Fruit fly (Drosophila melanogaster) whole organism, wandering third instar larva: ENCODE data around the gene Npc2c.

Source experiments
- Abd-B ChIP-seq: fragments of >200 bp; optimal IDR thresholded peaks from 2 replicates; lab custom pipeline; 2017; ENCODE audit warnings: missing biosample characterization, missing genetic modification characterization
- CG32264 ChIP-seq: fragments of 200-800 bp; sonication (Bioruptor generic); optimal IDR thresholded peaks from 2 replicates; lab custom pipeline; 2016; ENCODE audit warnings: missing biosample characterization, missing genetic modification characterization
- CG9705 ChIP-seq: fragments of 200-800 bp; sonication (Bioruptor generic); optimal IDR thresholded peaks from 2 replicates; lab custom pipeline; 2018; ENCODE audit warnings: missing biosample characterization, mild to moderate bottlenecking, missing genetic modification characterization
- CrebA ChIP-seq: fragments of 200-800 bp; sonication (Bioruptor generic); optimal IDR thresholded peaks from 2 replicates; lab custom pipeline; 2016; ENCODE audit warnings: missing biosample characterization, mild to moderate bottlenecking, missing genetic modification characterization, borderline replicate concordance
- Dfd ChIP-seq: fragments of >200 bp; optimal IDR thresholded peaks from 2 replicates; lab custom pipeline; 2017; ENCODE audit warnings: missing biosample characterization, missing genetic modification characterization
- Dif ChIP-seq: fragments of 200-275, 200-300 bp; sonication (Bioruptor generic); optimal IDR thresholded peaks from 2 replicates; lab custom pipeline; 2018; ENCODE audit warnings: missing biosample characterization, missing genetic modification characterization; ENCODE audit not compliant: partially characterized antibody
- GATAd ChIP-seq: sonication (Bioruptor generic); optimal IDR thresholded peaks from 2 replicates; lab custom pipeline; 2016; ENCODE audit warnings: missing biosample characterization, missing genetic modification characterization
- HLH106 ChIP-seq: fragments of 200-800 bp; optimal IDR thresholded peaks from 3 replicates; lab custom pipeline; 2019; ENCODE audit warnings: missing biosample characterization, mild to moderate bottlenecking, missing genetic modification characterization, moderate library complexity
- Hnf4 ChIP-seq: fragments of 200-800 bp; sonication (Bioruptor generic); optimal IDR thresholded peaks from 2 replicates; lab custom pipeline; 2016; ENCODE audit warnings: missing biosample characterization, mild to moderate bottlenecking, missing genetic modification characterization
- Hr78 ChIP-seq: fragments of >200 bp; optimal IDR thresholded peaks from 2 replicates; lab custom pipeline; 2017; ENCODE audit warnings: missing biosample characterization, missing genetic modification characterization
- Hr83 ChIP-seq: fragments of 200-300 bp; sonication (Bioruptor generic); optimal IDR thresholded peaks from 2 replicates; lab custom pipeline; 2016; ENCODE audit warnings: missing biosample characterization, mild to moderate bottlenecking, missing genetic modification characterization, moderate library complexity; ENCODE audit not compliant: poor library complexity, severe bottlenecking
- Jra ChIP-seq: sonication (Bioruptor generic); optimal IDR thresholded peaks from 2 replicates; lab custom pipeline; 2016; ENCODE audit warnings: missing biosample characterization, missing genetic modification characterization
- Mio ChIP-seq: sonication (Bioruptor generic); optimal IDR thresholded peaks from 2 replicates; lab custom pipeline; 2016; ENCODE audit warnings: missing biosample characterization, missing genetic modification characterization
- Myc ChIP-seq: fragments of >200 bp; optimal IDR thresholded peaks from 2 replicates; lab custom pipeline; 2017
- N ChIP-seq: fragments of >200 bp; optimal IDR thresholded peaks from 2 replicates; lab custom pipeline; 2018; ENCODE audit warnings: missing biosample characterization, missing external identifiers, missing genetic modification characterization
- OdsH ChIP-seq: fragments of 200-800 bp; sonication (Bioruptor generic); optimal IDR thresholded peaks from 2 replicates; lab custom pipeline; 2016; ENCODE audit warnings: missing biosample characterization, mild to moderate bottlenecking, missing genetic modification characterization
- Rel ChIP-seq, 2 experiments: fragments of 200-800 bp; sonication (Bioruptor generic) in 1 of 2; optimal IDR thresholded peaks; 2 replicates in 1 of 2; 3 replicates in 1 of 2; lab custom pipeline; 2016 to 2019; ENCODE audit warnings: mild to moderate bottlenecking in 2 of 2, missing biosample characterization in 2 of 2, missing genetic modification characterization in 2 of 2, moderate library complexity in 1 of 2
- Sp1 ChIP-seq: fragments of 200-800 bp; sonication (Bioruptor generic); optimal IDR thresholded peaks from 3 replicates; lab custom pipeline; 2019; ENCODE audit warnings: missing biosample characterization, mild to moderate bottlenecking, missing genetic modification characterization, moderate library complexity
- Vsx2 ChIP-seq: fragments of 200-300, 225-300 bp; sonication (Bioruptor generic); optimal IDR thresholded peaks from 2 replicates; lab custom pipeline; 2018; ENCODE audit warnings: missing biosample characterization, missing genetic modification characterization; ENCODE audit not compliant: partially characterized antibody
- br ChIP-seq: fragments of 200-800 bp; sonication (Bioruptor generic); optimal IDR thresholded peaks from 2 replicates; lab custom pipeline; 2016; ENCODE audit warnings: missing biosample characterization, missing genetic modification characterization
- brk ChIP-seq: fragments of 200-800 bp; sonication (Bioruptor generic); optimal IDR thresholded peaks from 2 replicates; lab custom pipeline; 2016; ENCODE audit warnings: missing biosample characterization, mild to moderate bottlenecking, missing genetic modification characterization
- dl ChIP-seq, 2 experiments: fragments of 175-275, 200-275 bp in 1 of 2; fragments of 200-275 bp in 1 of 2; sonication (Bioruptor generic); optimal IDR thresholded peaks; lab custom pipeline; 2018; ENCODE audit warnings: mild to moderate bottlenecking in 2 of 2, missing biosample characterization in 2 of 2, missing genetic modification characterization in 2 of 2, moderate library complexity in 2 of 2; ENCODE audit not compliant: partially characterized antibody in 2 of 2, insufficient read depth in 1 of 2
- dmrt93B ChIP-seq: fragments of 200-800 bp; sonication (Bioruptor generic); optimal IDR thresholded peaks from 2 replicates; lab custom pipeline; 2018; ENCODE audit warnings: missing biosample characterization, mild to moderate bottlenecking, missing genetic modification characterization
- dsf ChIP-seq: sonication (Bioruptor generic); optimal IDR thresholded peaks from 2 replicates; lab custom pipeline; 2016; ENCODE audit warnings: missing biosample characterization, missing genetic modification characterization, borderline replicate concordance
- ey ChIP-seq: fragments of 200-800 bp; sonication (Bioruptor generic); optimal IDR thresholded peaks from 2 replicates; lab custom pipeline; 2016; ENCODE audit warnings: missing biosample characterization, missing genetic modification characterization
- foxo ChIP-seq, 2 experiments: fragments of 200-800 bp; sonication (Bioruptor generic); optimal IDR thresholded peaks; 2 replicates in 1 of 2; 3 replicates in 1 of 2; lab custom pipeline; 2016 to 2017; ENCODE audit warnings: missing biosample characterization in 2 of 2, missing genetic modification characterization in 2 of 2
- fru ChIP-seq: fragments of 200-800 bp; sonication (Bioruptor generic); optimal IDR thresholded peaks from 3 replicates; lab custom pipeline; 2016; ENCODE audit warnings: missing biosample characterization, mild to moderate bottlenecking, missing genetic modification characterization
- h ChIP-seq: fragments of 200-800 bp; sonication (Bioruptor generic); optimal IDR thresholded peaks from 3 replicates; lab custom pipeline; 2016; ENCODE audit warnings: missing biosample characterization, mild to moderate bottlenecking, missing genetic modification characterization
- jim ChIP-seq: fragments of 175-275, 200-325 bp; sonication (Bioruptor generic); optimal IDR thresholded peaks from 2 replicates; lab custom pipeline; 2016; ENCODE audit warnings: missing biosample characterization, mild to moderate bottlenecking, missing genetic modification characterization
- lola ChIP-seq: fragments of >200 bp; optimal IDR thresholded peaks from 2 replicates; lab custom pipeline; 2017; ENCODE audit warnings: missing biosample characterization, missing genetic modification characterization
- pan ChIP-seq: fragments of >200 bp; optimal IDR thresholded peaks from 2 replicates; lab custom pipeline; 2017
- psq ChIP-seq: fragments of 200-800 bp; sonication (Bioruptor generic); optimal IDR thresholded peaks from 3 replicates; lab custom pipeline; 2017; ENCODE audit warnings: missing biosample characterization, mild to moderate bottlenecking, missing genetic modification characterization, moderate library complexity
- rgr ChIP-seq: fragments of 200-800 bp; sonication (Bioruptor generic); optimal IDR thresholded peaks from 3 replicates; lab custom pipeline; 2016; ENCODE audit warnings: missing biosample characterization, mild to moderate bottlenecking, missing genetic modification characterization
- sage ChIP-seq: fragments of 200-800 bp; sonication (Bioruptor generic); optimal IDR thresholded peaks from 2 replicates; lab custom pipeline; 2016; ENCODE audit warnings: missing biosample characterization, mild to moderate bottlenecking, missing genetic modification characterization
- sv ChIP-seq: fragments of 200-800 bp; sonication (Bioruptor generic); optimal IDR thresholded peaks from 3 replicates; lab custom pipeline; 2016; ENCODE audit warnings: missing biosample characterization, missing genetic modification characterization
- tai ChIP-seq: sonication (Bioruptor generic); optimal IDR thresholded peaks from 2 replicates; lab custom pipeline; 2016; ENCODE audit warnings: missing biosample characterization, missing genetic modification characterization
- woc ChIP-seq: sonication (Bioruptor generic); optimal IDR thresholded peaks from 2 replicates; lab custom pipeline; 2016; ENCODE audit warnings: missing biosample characterization, mild to moderate bottlenecking, missing genetic modification characterization

Gene Npc2c

DNA sequence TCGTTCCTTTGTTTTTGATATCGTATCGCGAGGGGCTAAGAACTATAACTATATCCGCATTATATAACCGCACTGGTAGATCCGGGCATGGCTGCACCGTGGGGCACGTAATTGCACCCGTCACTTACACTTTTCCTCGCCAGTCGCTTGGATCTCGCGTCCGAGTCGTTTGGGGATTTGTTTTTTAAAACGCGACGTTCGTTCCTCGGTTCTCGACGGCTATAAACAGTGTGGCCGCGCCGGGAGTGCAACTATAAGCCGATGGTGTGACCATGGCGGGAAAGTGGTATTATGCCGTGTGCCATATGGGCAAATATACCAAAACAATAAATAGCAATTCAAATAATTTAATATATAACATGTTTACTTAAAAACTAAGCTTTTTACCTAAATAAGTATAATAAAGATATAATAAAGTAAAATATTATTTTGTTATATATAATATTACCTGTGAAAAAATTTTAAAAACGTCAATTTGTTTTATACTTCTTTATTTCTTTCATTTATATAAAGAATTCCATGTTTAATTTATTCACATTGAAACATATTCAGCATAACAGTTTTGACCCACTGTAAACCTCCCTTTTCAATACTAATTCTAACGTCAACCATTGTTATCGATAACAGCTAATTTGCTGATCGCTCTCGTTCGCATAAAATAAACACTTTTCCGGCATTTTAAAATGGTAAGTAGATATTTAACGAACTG lies 17.2 kb upstream of the Npc2c start, which contains the start of the genes Mical and CG3909:
TSS of gene Mical (minus strand) at position 232 of the 709 bp plus-strand sequence.
TSS of gene CG3909 (plus strand) at position 607 of the 709 bp plus-strand sequence.
- TF ChIP-seq Jra (GFP tag; lab: Kevin White, UChicago), result peak; percentile 16
- no peak for TF ChIP-seq Dfd (GFP tag; lab: Kevin White, UChicago)
- TF ChIP-seq OdsH, result peak; percentile 68
- peak in 1 of 2 experiments; percentile 87 for TF ChIP-seq foxo (GFP tag; optimal IDR thresholded peaks at IDR 0.05; lab: Kevin White, UChicago)
- peak; percentile 25 for TF ChIP-seq jim (GFP tag; lab: Kevin White, UChicago)
- TF ChIP-seq Sp1 (GFP tag; lab: Kevin White, UChicago), result peak; percentile 86
- no peak for TF ChIP-seq lola (GFP tag; lab: Kevin White, UChicago)
- peak; percentile 60 for TF ChIP-seq woc
- peak; percentile 74 for TF ChIP-seq psq (GFP tag; lab: Kevin White, UChicago)
- peak; percentile 36 for TF ChIP-seq sv
- peak; percentile 49 for TF ChIP-seq CG9705
- peak; percentile 52 for TF ChIP-seq ey
- TF ChIP-seq Mio (GFP tag; lab: Kevin White, UChicago), result no peak
- no peak for TF ChIP-seq brk (GFP tag; lab: Kevin White, UChicago)
- peak; percentile 94 for TF ChIP-seq Vsx2 (GFP tag; lab: Kevin White, UChicago)
- peak; percentile 89 for TF ChIP-seq HLH106 (tag; lab: Kevin White, UChicago)
- TF ChIP-seq h, result peak; percentile 71
- TF ChIP-seq br (GFP tag; lab: Kevin White, UChicago), result peak; percentile 15
- peak; percentile 67 for TF ChIP-seq fru (GFP tag; lab: Kevin White, UChicago)
- peak; percentile 65 for TF ChIP-seq dsf (GFP tag; lab: Kevin White, UChicago)
- TF ChIP-seq Hnf4 (GFP tag; lab: Kevin White, UChicago), result peak; percentile 82
- no peak for TF ChIP-seq dmrt93B (GFP tag; lab: Kevin White, UChicago)
- TF ChIP-seq Rel (GFP tag; optimal IDR thresholded peaks at IDR 0.05; lab: Kevin White, UChicago), result no peak
- TF ChIP-seq Rel (tag; optimal IDR thresholded peaks at IDR 0.05; lab: Kevin White, UChicago), result peak; percentile 77
- no peak for TF ChIP-seq Hr78 (GFP tag; lab: Kevin White, UChicago)
- TF ChIP-seq sage (GFP tag; lab: Kevin White, UChicago), result peak; percentile 15
- TF ChIP-seq Dif, result peak; percentile 59
- peak; percentile 69 for TF ChIP-seq rgr (GFP tag; lab: Kevin White, UChicago)
- no peak for TF ChIP-seq CrebA (GFP tag; lab: Kevin White, UChicago)
- peak; percentile 51 for TF ChIP-seq Hr83
- TF ChIP-seq Abd-B (GFP tag; lab: Kevin White, UChicago), result no peak

- TF ChIP-seq Rel (GFP tag; optimal IDR thresholded peaks at IDR 0.05; lab: Kevin White, UChicago) (no peak), Rel (tag; optimal IDR thresholded peaks at IDR 0.05; lab: Kevin White, UChicago) (peak; percentile 5), Vsx2 (GFP tag; lab: Kevin White, UChicago) (peak; percentile 91), CG32264 (no peak), Hnf4 (GFP tag; lab: Kevin White, UChicago) (peak; percentile 50)
Observed at dm6 chr3R:10045343-10045742, 14.7 kb upstream of the Npc2c start, which contains the start of the genes CG11722 and mtTFB2. Gene CG11722, minus strand, starts transcription at chr3R:10045542. Gene mtTFB2, plus strand, starts transcription at chr3R:10045574.

DNA sequence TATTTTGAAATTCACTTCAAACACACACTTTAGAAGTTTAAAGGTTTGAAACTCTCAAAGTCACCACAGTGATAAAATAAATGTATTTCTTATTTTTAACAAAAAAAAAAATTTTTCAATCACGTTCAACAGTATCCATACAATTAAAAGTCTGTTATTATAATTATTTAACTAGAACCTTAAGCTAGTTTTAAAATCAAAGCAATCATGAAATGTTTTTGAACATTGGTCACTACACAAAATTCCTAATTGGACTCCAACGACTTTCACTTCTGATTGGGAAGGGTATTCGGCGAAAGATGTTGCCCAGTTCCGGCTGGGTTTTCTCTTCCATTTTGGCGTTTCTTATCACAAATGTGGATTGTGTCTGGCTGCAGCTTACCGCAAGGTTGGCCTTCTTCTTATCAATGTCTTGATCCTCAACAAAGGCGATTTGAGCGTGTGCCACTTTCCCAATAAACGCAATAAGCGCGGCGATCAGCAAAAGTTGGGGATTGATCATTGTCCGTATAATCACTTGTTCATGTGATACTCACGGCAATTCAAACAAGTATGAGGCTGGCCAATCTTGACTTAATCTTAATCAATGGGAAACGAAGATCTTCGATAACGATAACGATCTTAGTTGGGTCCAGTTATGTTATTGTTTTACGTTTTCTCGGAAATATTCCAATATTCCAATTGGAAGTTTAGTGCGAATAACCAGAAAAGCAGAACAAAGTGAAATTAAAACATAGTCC lies 11.8 kb upstream of the Npc2c start:
- peak; percentile 69 for TF ChIP-seq woc
- no peak for TF ChIP-seq tai
- TF ChIP-seq Hr83, result no peak
- peak; percentile 63 for TF ChIP-seq ey
- TF ChIP-seq rgr (GFP tag; lab: Kevin White, UChicago), result peak; percentile 68
- TF ChIP-seq Sp1 (GFP tag; lab: Kevin White, UChicago), result peak; percentile 76
- TF ChIP-seq CG32264, result no peak
- TF ChIP-seq Dif, result no peak
- peak; percentile 55 for TF ChIP-seq psq (GFP tag; lab: Kevin White, UChicago)
- TF ChIP-seq dmrt93B (GFP tag; lab: Kevin White, UChicago), result no peak
- peak; percentile 76 for TF ChIP-seq br (GFP tag; lab: Kevin White, UChicago)
- peak in 1 of 2 experiments; percentile 73 for TF ChIP-seq foxo (GFP tag; optimal IDR thresholded peaks at IDR 0.05; lab: Kevin White, UChicago)
- no peak for TF ChIP-seq Rel (GFP tag; optimal IDR thresholded peaks at IDR 0.05; lab: Kevin White, UChicago)
- TF ChIP-seq Rel (tag; optimal IDR thresholded peaks at IDR 0.05; lab: Kevin White, UChicago), result no peak
- no peak for TF ChIP-seq GATAd (GFP tag; lab: Kevin White, UChicago)
- no peak for TF ChIP-seq Myc (lab: Kevin White, UChicago)
- TF ChIP-seq Hnf4 (GFP tag; lab: Kevin White, UChicago), result peak; percentile 42
- no peak for TF ChIP-seq dsf (GFP tag; lab: Kevin White, UChicago)
- peak; percentile 74 for TF ChIP-seq OdsH
- TF ChIP-seq HLH106 (tag; lab: Kevin White, UChicago), result peak; percentile 69
- no peak for TF ChIP-seq Dfd (GFP tag; lab: Kevin White, UChicago)
- no peak for TF ChIP-seq Vsx2 (GFP tag; lab: Kevin White, UChicago)
- TF ChIP-seq CrebA (GFP tag; lab: Kevin White, UChicago), result no peak
- no peak for TF ChIP-seq N (GFP tag; lab: Kevin White, UChicago)
- TF ChIP-seq jim (GFP tag; lab: Kevin White, UChicago), result no peak
- no peak for TF ChIP-seq pan (lab: Kevin White, UChicago)
- TF ChIP-seq dl (GFP tag; optimal IDR thresholded peaks at IDR 0.05; lab: Kevin White, UChicago; ENCODE audit: insufficient read depth in 1 of 2, partially characterized antibody in 2 of 2), result no peak
- TF ChIP-seq brk (GFP tag; lab: Kevin White, UChicago), result no peak
- no peak for TF ChIP-seq Jra (GFP tag; lab: Kevin White, UChicago)
- TF ChIP-seq sage (GFP tag; lab: Kevin White, UChicago), result no peak
- TF ChIP-seq sv, result peak; percentile 6
